Worm (Caenorhabditis elegans) whole organism, mixed stage, embryonic: ENCODE results near the gene T20B3.14.

ENCODE experiments used
- bed-3 ChIP-seq: fragments of 200-800 bp; sonication (Bioruptor generic); optimal IDR thresholded peaks from 3 replicates; lab custom pipeline; 2018; ENCODE audit warnings: mild to moderate bottlenecking, missing genetic modification characterization, moderate library complexity, missing compliant biosample characterization
- blmp-1 ChIP-seq: fragments of 150-350 bp; optimal IDR thresholded peaks from 2 replicates; lab custom pipeline; 2014; ENCODE audit warnings: missing biosample characterization, missing genetic modification characterization
- ceh-39 ChIP-seq: fragments of 150-350 bp; optimal IDR thresholded peaks from 2 replicates; lab custom pipeline; 2014; ENCODE audit warnings: missing biosample characterization, missing genetic modification characterization
- ceh-43 ChIP-seq: fragments of 200-800 bp; sonication (Bioruptor generic); optimal IDR thresholded peaks from 2 replicates; lab custom pipeline; 2018; ENCODE audit warnings: mild to moderate bottlenecking, missing genetic modification characterization, moderate library complexity, missing compliant biosample characterization
- ceh-83 ChIP-seq: fragments of 200-800 bp; sonication (Bioruptor generic); optimal IDR thresholded peaks from 2 replicates; lab custom pipeline; 2018; ENCODE audit warnings: mild to moderate bottlenecking, missing genetic modification characterization, missing compliant biosample characterization
- cnd-1 ChIP-seq: fragments of 200-800 bp; sonication (Bioruptor generic); optimal IDR thresholded peaks from 2 replicates; lab custom pipeline; 2018; ENCODE audit warnings: mild to moderate bottlenecking, missing genetic modification characterization, missing compliant biosample characterization
- elt-1 ChIP-seq: sonication (generic microtip); optimal IDR thresholded peaks from 2 replicates; lab custom pipeline; 2017; ENCODE audit warnings: missing genetic modification characterization, mild to moderate bottlenecking, missing compliant biosample characterization, antibody characterized with exemption, moderate library complexity, borderline replicate concordance; ENCODE audit not compliant: insufficient read depth
- elt-3 ChIP-seq: fragments of 150-350 bp; optimal IDR thresholded peaks from 2 replicates; lab custom pipeline; 2014; ENCODE audit warnings: missing biosample characterization, missing genetic modification characterization
- flh-1 ChIP-seq: fragments of 200-800 bp; sonication (Bioruptor generic); optimal IDR thresholded peaks from 2 replicates; lab custom pipeline; 2018; ENCODE audit warnings: mild to moderate bottlenecking, missing genetic modification characterization, moderate library complexity, missing compliant biosample characterization
- ham-2 ChIP-seq: fragments of 200-800 bp; sonication (Bioruptor generic); optimal IDR thresholded peaks from 2 replicates; lab custom pipeline; 2018; ENCODE audit warnings: mild to moderate bottlenecking, missing genetic modification characterization, missing compliant biosample characterization
- hlh-1 ChIP-seq: fragments of 150-350 bp; optimal IDR thresholded peaks from 2 replicates; lab custom pipeline; 2014; ENCODE audit warnings: missing biosample characterization, missing genetic modification reagents, missing genetic modification characterization
- lin-13 ChIP-seq: fragments of 150-350 bp; optimal IDR thresholded peaks from 2 replicates; lab custom pipeline; 2014; ENCODE audit warnings: missing biosample characterization, missing genetic modification characterization
- lin-32 ChIP-seq: fragments of 200-800 bp; sonication (Bioruptor generic); optimal IDR thresholded peaks from 2 replicates; lab custom pipeline; 2018; ENCODE audit warnings: mild to moderate bottlenecking, missing genetic modification characterization, missing compliant biosample characterization
- lsy-2 ChIP-seq: fragments of 150-350 bp; optimal IDR thresholded peaks from 2 replicates; lab custom pipeline; 2014; ENCODE audit warnings: missing biosample characterization, missing genetic modification characterization
- mab-5 ChIP-seq: fragments of 150-350 bp; optimal IDR thresholded peaks from 2 replicates; lab custom pipeline; 2014; ENCODE audit warnings: missing biosample characterization, missing genetic modification characterization
- mep-1 ChIP-seq: fragments of 150-350 bp; optimal IDR thresholded peaks from 2 replicates; lab custom pipeline; 2017; ENCODE audit warnings: missing biosample characterization, missing genetic modification reagents, missing genetic modification characterization, inconsistent platforms
- nhr-2 ChIP-seq: fragments of 150-350 bp; optimal IDR thresholded peaks from 2 replicates; lab custom pipeline; 2014; ENCODE audit warnings: missing biosample characterization, missing genetic modification characterization
- nhr-237 ChIP-seq: fragments of 150-350 bp; optimal IDR thresholded peaks from 2 replicates; lab custom pipeline; 2014; ENCODE audit warnings: missing biosample characterization, missing genetic modification characterization
- nhr-28 ChIP-seq: fragments of 150-350 bp; optimal IDR thresholded peaks from 2 replicates; lab custom pipeline; 2014; ENCODE audit warnings: missing biosample characterization, missing genetic modification characterization
- nhr-76 ChIP-seq: sonication (generic microtip); optimal IDR thresholded peaks from 2 replicates; lab custom pipeline; 2017; ENCODE audit warnings: missing biosample characterization, missing genetic modification characterization
- pha-4 ChIP-seq: fragments of 150-350 bp; optimal IDR thresholded peaks from 2 replicates; lab custom pipeline; 2018; ENCODE audit warnings: missing biosample characterization, missing genetic modification reagents, missing genetic modification characterization
- snpc-4 ChIP-seq: fragments of 150-350 bp; optimal IDR thresholded peaks from 2 replicates; lab custom pipeline; 2014; ENCODE audit warnings: missing biosample characterization, missing genetic modification characterization
- sptf-1 ChIP-seq: sonication (generic microtip); optimal IDR thresholded peaks from 2 replicates; lab custom pipeline; 2017; ENCODE audit warnings: mild to moderate bottlenecking, missing genetic modification characterization, moderate library complexity, missing compliant biosample characterization
- tbx-8 ChIP-seq: fragments of 200-800 bp; sonication (Bioruptor generic); optimal IDR thresholded peaks from 2 replicates; lab custom pipeline; 2018; ENCODE audit warnings: mild to moderate bottlenecking, missing genetic modification characterization, moderate library complexity, missing compliant biosample characterization
- unc-120 ChIP-seq: sonication (generic microtip); optimal IDR thresholded peaks from 2 replicates; lab custom pipeline; 2017; ENCODE audit warnings: missing genetic modification characterization, missing compliant biosample characterization; ENCODE audit not compliant: poor library complexity, severe bottlenecking
- unc-39 ChIP-seq: fragments of 150-350 bp; optimal IDR thresholded peaks from 2 replicates; lab custom pipeline; 2014; ENCODE audit warnings: missing biosample characterization, missing genetic modification characterization
- unc-62 ChIP-seq: fragments of 150-350 bp; optimal IDR thresholded peaks from 2 replicates; lab custom pipeline; 2014; ENCODE audit warnings: missing biosample characterization, missing genetic modification reagents, missing genetic modification characterization
- zip-8 ChIP-seq: fragments of 150-350 bp; optimal IDR thresholded peaks from 2 replicates; lab custom pipeline; 2014; ENCODE audit warnings: missing biosample characterization, missing genetic modification characterization

T20B3.14 gene

DNA sequence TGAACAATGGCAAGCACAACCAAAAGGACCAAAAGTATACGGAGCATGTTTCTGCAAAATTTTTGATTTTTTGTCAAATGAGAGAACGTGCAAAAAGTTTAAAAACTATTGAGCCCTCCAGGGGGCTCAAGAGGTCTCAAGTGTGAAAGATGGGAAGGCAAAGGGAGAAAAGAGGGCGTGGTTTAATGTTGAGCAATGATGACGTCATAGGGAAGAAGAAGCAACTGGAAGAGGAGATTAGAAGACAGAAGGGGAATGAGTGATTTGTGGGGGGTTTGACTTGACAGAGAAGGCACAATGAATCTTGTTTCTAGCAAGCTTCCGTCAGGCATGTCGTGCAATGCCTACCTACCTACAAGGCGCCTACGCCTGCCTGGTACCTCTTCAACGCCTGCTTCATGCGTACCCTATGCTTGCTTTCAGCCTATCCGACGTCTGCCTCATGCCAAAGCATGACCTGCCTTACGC lies at the start of gene T20B3.14:
TSS of gene T20B3.14 (minus strand) at position 51 of the 468 bp plus-strand sequence.
- TF ChIP-seq zip-8 (tag; lab: Kevin White, UChicago) (peak; percentile 83), nhr-237 (tag; lab: Kevin White, UChicago) (no peak)

DNA sequence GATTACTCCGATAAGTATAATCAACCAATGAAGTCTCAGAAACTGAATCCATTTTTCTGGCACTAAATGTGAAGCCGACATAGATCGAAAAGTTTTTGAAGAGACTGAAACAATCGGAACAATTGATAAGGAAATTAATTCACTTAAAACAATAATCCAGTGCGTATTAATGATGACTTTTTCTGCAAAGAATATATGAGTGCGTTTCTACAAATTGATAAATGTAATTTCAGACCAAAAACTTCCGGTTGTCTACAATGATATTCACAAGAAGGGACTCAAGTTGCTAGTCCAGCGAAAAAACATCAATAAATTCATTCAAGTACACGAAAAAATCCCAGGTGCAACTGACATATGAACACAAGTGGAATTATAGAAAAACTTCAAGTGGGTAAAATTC lies 48.6 kb upstream of the T20B3.14 start, which contains the start of gene clec-33:
TSS of gene clec-33 (minus strand) at position 101 of the 400 bp plus-strand sequence.
- no peak for TF ChIP-seq pha-4 (tag; lab: Kevin White, UChicago)
- no peak for TF ChIP-seq lin-32 (GFP tag; lab: Kevin White, UChicago)
- TF ChIP-seq mep-1 (tag; lab: Kevin White, UChicago), result no peak
- TF ChIP-seq zip-8 (tag; lab: Kevin White, UChicago), result no peak
- TF ChIP-seq flh-1 (GFP tag; lab: Kevin White, UChicago), result no peak
- TF ChIP-seq lin-13 (tag; lab: Kevin White, UChicago), result no peak
- no peak for TF ChIP-seq unc-39
- TF ChIP-seq nhr-2 (tag; lab: Kevin White, UChicago), result no peak
- TF ChIP-seq nhr-76 (tag; lab: Kevin White, UChicago), result no peak
- no peak for TF ChIP-seq blmp-1 (tag; lab: Kevin White, UChicago)
- no peak for TF ChIP-seq tbx-8 (GFP tag; lab: Kevin White, UChicago)
- TF ChIP-seq unc-120 (tag; lab: Kevin White, UChicago), result no peak
- no peak for TF ChIP-seq elt-1 (tag; lab: Kevin White, UChicago)
- TF ChIP-seq hlh-1 (tag; lab: Kevin White, UChicago), result no peak
- TF ChIP-seq sptf-1 (tag; lab: Kevin White, UChicago), result no peak
- no peak for TF ChIP-seq ceh-43 (GFP tag; lab: Kevin White, UChicago)
- no peak for TF ChIP-seq unc-62 (GFP tag; lab: Kevin White, UChicago)

DNA sequence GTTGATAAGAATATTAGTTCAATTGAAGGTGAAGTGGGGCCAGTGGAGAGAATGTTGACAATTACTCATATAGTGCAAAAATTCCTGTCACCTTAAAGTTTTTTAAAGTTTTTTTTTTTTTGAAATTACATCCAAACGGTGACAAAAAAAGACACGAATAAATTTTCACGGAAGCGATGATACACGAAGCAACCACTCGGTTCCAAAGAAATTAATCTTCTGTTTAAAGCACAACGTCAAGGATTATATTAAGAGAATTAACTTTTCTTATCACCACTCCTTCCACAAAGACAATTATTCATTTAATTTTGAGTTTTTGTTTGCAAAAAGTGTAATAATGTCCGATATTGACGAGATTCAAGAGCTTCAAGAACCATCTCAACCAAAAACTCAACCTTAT lies 44.3 kb upstream of the T20B3.14 start, which contains the start of gene clec-28:
TSS of gene clec-28 (plus strand) at position 301 of the 400 bp plus-strand sequence.
- no peak for TF ChIP-seq bed-3 (GFP tag; lab: Kevin White, UChicago)
- no peak for TF ChIP-seq ceh-83
- TF ChIP-seq unc-39, result no peak
- no peak for TF ChIP-seq pha-4 (tag; lab: Kevin White, UChicago)
- TF ChIP-seq mep-1 (tag; lab: Kevin White, UChicago), result no peak
- TF ChIP-seq blmp-1 (tag; lab: Kevin White, UChicago), result no peak
- no peak for TF ChIP-seq zip-8 (tag; lab: Kevin White, UChicago)
- no peak for TF ChIP-seq hlh-1 (tag; lab: Kevin White, UChicago)

ce11 chrV:16861719-16862118 lies 40.6 kb upstream of the T20B3.14 start, which contains the start of the genes clec-32 and clec-24:
Gene clec-32 (minus strand): TSS chrV:16861819.
Gene clec-24 (plus strand): TSS chrV:16862012.
- TF ChIP-seq zip-8 (tag; lab: Kevin White, UChicago) (no peak), elt-1 (tag; lab: Kevin White, UChicago) (no peak), nhr-237 (tag; lab: Kevin White, UChicago) (no peak), ham-2 (GFP tag; lab: Kevin White, UChicago) (no peak), unc-39 (no peak), bed-3 (GFP tag; lab: Kevin White, UChicago) (no peak), nhr-28 (tag; lab: Kevin White, UChicago) (no peak), mep-1 (tag; lab: Kevin White, UChicago) (no peak), blmp-1 (tag; lab: Kevin White, UChicago) (no peak), elt-3 (tag; lab: Kevin White, UChicago) (no peak), unc-120 (tag; lab: Kevin White, UChicago) (no peak), mab-5 (tag; lab: Kevin White, UChicago) (no peak), ceh-39 (tag; lab: Kevin White, UChicago) (no peak), lin-32 (GFP tag; lab: Kevin White, UChicago) (no peak), sptf-1 (tag; lab: Kevin White, UChicago) (no peak), ceh-83 (no peak), flh-1 (GFP tag; lab: Kevin White, UChicago) (no peak)

- TF ChIP-seq ceh-83 (no peak), ceh-39 (tag; lab: Kevin White, UChicago) (no peak), snpc-4 (no peak), nhr-237 (tag; lab: Kevin White, UChicago) (no peak), lsy-2 (tag; lab: Kevin White, UChicago) (no peak), cnd-1 (no peak), mep-1 (tag; lab: Kevin White, UChicago) (no peak)
Observed at ce11 chrV:16857977-16858479, 36.9 kb upstream of the T20B3.14 start, which contains the start of the genes clec-31 and clec-22. Gene clec-31 (minus strand): TSS chrV:16858077. Gene clec-22 (plus strand): TSS chrV:16858429.
